Fruit fly (Drosophila melanogaster) Kc167 (cell line): ENCODE data around the gene CG2611.

Experiments
- Myc ChIP-seq: fragments of >200 bp; optimal IDR thresholded peaks from 2 replicates; lab custom pipeline; 2017; ENCODE audit warnings: missing external identifiers
- Sin3A ChIP-seq: fragments of >200 bp; optimal IDR thresholded peaks from 2 replicates; lab custom pipeline; 2018; ENCODE audit warnings: missing external identifiers
- h ChIP-seq: fragments of >200 bp; optimal IDR thresholded peaks from 3 replicates; lab custom pipeline; 2018; ENCODE audit warnings: missing external identifiers
- insv ChIP-seq: fragments of >200 bp; optimal IDR thresholded peaks from 3 replicates; lab custom pipeline; 2018; ENCODE audit warnings: missing external identifiers
- psq ChIP-seq: fragments of >200 bp; optimal IDR thresholded peaks from 2 replicates; lab custom pipeline; 2017; ENCODE audit warnings: missing external identifiers
- ttk ChIP-seq: sonication (Bioruptor generic); optimal IDR thresholded peaks from 2 replicates; lab custom pipeline; 2017; ENCODE audit warnings: missing external identifiers

The CG2611 gene

DNA sequence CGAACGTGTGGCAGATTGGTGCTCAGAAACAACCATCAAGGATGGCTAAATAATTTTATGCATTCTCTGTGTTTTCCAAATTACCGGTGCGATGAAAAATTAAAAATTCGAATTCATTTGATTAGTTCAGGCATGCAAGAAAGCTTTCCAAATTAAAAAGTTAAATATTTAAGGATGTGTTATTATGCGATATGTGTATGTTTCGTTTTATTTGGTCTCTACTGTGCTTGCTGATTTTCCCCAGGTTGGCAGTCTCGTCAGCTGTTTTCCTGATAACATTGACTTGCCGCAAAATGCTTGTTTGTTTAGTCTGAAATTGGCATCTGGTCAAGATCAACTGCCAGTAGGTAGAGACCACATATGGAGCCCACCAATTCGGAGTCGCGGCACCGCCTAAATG lies at the start of gene CG2611:
Gene CG2611 (plus strand): TSS at position 299 of the 400 bp plus-strand sequence.
- no peak for TF ChIP-seq Sin3A
- TF ChIP-seq h, result no peak
- no peak for TF ChIP-seq Myc (lab: Kevin White, UChicago)
- no peak for TF ChIP-seq insv (lab: Kevin White, UChicago)
- TF ChIP-seq psq (lab: Kevin White, UChicago), result no peak
- no peak for TF ChIP-seq ttk

DNA sequence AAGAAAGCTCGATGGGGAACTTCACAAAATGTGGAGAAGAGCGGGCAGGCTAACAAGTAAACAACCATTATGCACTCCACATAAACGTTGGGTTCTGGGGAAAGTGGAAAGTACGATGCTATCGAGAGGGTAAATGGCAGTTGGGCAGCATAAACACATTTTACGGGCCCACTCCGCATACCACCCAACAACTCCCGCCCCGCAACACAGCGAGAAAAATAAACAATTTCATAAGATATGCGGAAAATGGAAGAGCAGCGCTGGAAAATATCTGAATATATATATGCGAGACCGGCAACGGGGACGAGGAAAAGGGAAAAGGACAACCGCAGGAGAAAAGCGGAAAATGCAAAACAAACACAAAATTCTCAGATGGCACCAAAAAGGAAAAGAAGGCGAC lies 48.7 kb upstream of the CG2611 start:
- TF ChIP-seq h, result no peak
- no peak for TF ChIP-seq Myc (lab: Kevin White, UChicago)
- no peak for TF ChIP-seq ttk
- TF ChIP-seq insv (lab: Kevin White, UChicago), result no peak
- no peak for TF ChIP-seq Sin3A
- no peak for TF ChIP-seq psq (lab: Kevin White, UChicago)

dm6 chr2L:20604096-20604495 lies 45.9 kb upstream of the CG2611 start, which contains the start of gene CG31677:
CG31677 (minus strand) TSS chr2L:20604196.
- TF ChIP-seq insv (lab: Kevin White, UChicago) (no peak), ttk (no peak), psq (lab: Kevin White, UChicago) (no peak), h (no peak), Sin3A (no peak), Myc (lab: Kevin White, UChicago) (no peak)

- TF ChIP-seq Myc (lab: Kevin White, UChicago) (no peak), Sin3A (no peak), ttk (no peak), psq (lab: Kevin White, UChicago) (no peak), insv (lab: Kevin White, UChicago) (no peak), h (no peak)
Measured at dm6 chr2L:20614222-20614621, 35.8 kb upstream of the CG2611 start, which contains the start of gene CG15475. CG15475 (plus strand) TSS chr2L:20614522.

DNA sequence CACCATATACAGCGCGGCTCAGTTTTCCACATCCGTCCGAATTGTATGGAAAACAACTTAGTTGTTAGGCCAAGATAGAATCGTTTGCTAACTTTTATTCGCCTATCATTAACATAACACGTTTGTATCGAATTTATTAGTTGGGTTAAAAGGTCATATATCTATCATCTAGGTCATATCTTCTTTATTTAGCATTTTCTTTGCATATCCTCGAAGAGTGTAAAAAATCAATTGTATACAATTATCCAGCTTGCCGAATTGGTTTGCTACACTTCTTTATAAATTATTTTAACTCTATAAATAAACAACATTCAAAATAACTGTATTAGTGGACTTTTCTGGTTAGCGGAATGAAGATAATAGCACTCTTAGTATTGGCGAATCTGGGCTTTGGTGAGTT lies 15.8 kb upstream of the CG2611 start, which contains the start of gene CG17472:
Gene CG17472 (plus strand): TSS at position 301 of the 400 bp plus-strand sequence.
- no peak for TF ChIP-seq Sin3A
- TF ChIP-seq insv (lab: Kevin White, UChicago), result no peak
- TF ChIP-seq psq (lab: Kevin White, UChicago), result no peak
- no peak for TF ChIP-seq h
- TF ChIP-seq ttk, result no peak
- no peak for TF ChIP-seq Myc (lab: Kevin White, UChicago)

- TF ChIP-seq ttk, result no peak
- TF ChIP-seq Sin3A, result no peak
- TF ChIP-seq insv (lab: Kevin White, UChicago), result no peak
- TF ChIP-seq h, result no peak
- TF ChIP-seq Myc (lab: Kevin White, UChicago), result no peak
- no peak for TF ChIP-seq psq (lab: Kevin White, UChicago)
Measured at dm6 chr2L:20638413-20638812, 11.6 kb upstream of the CG2611 start.

DNA sequence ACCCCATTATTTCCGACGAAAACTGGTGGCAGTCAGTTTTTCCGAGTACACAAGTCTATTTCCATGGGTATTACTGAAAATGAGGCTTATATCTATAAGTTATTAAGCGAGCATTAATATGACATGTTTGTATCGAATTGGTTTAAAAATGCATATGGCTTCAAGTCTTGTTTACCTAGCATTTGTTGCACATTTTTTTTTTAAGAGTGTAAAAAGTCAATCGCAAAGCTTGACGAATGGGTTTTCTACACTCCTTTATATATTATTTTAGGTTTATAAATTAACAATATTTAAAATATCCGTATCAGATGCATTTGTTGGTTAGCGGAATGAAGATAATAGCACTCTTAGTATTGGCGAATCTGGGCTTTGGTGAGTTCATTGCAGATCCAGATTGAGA lies 10.2 kb upstream of the CG2611 start, which contains the start of gene CG31680:
Gene CG31680 (plus strand): TSS at position 301 of the 400 bp plus-strand sequence.
- TF ChIP-seq ttk, result no peak
- TF ChIP-seq Sin3A, result no peak
- no peak for TF ChIP-seq insv (lab: Kevin White, UChicago)
- no peak for TF ChIP-seq Myc (lab: Kevin White, UChicago)
- TF ChIP-seq psq (lab: Kevin White, UChicago), result no peak
- no peak for TF ChIP-seq h

DNA sequence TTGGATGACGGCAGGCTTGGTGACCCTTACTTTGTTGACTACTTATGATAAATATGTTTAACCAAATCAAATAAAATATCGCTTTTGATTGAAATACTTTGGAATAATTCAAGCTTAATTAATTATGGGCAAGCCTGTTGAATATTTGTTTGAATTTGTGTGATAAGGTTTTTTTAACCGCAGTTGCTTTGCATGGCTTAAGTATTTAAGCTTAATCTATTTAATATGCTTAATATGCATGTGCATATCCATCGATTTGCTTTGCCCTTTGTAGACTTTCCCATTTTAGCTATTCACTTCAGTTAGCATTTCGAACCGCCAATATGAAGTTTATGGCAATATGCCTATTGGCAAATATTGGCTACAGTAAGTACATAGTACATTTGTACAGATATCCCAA lies 9.4 kb upstream of the CG2611 start, which contains the start of gene Sfp38D:
Gene Sfp38D (plus strand): TSS at position 301 of the 400 bp plus-strand sequence.
- no peak for TF ChIP-seq psq (lab: Kevin White, UChicago)
- TF ChIP-seq insv (lab: Kevin White, UChicago), result no peak
- TF ChIP-seq ttk, result no peak
- no peak for TF ChIP-seq h
- TF ChIP-seq Myc (lab: Kevin White, UChicago), result no peak
- no peak for TF ChIP-seq Sin3A

DNA sequence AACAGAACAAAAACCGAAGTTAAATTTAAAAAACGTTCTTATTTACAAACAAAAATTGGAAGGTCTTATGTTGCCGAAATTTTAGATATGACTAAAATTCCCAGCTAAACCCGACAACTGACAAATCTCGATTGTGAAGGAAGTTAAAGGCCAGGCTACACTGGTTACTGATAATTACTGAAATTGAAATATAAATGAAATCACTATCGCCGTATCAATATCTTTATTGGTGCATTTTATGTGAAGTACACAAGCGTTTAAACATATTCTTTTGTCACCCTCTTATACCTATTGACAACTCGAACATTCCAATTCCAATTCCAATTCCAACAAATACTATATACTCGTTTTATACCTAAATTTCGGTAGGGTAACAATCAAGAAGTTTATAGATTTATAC lies 6.8 kb upstream of the CG2611 start, which contains the start of gene CG17470:
Gene CG17470 (minus strand): TSS at position 101 of the 400 bp plus-strand sequence.
- TF ChIP-seq Sin3A (no peak), psq (lab: Kevin White, UChicago) (no peak), insv (lab: Kevin White, UChicago) (no peak), Myc (lab: Kevin White, UChicago) (no peak)

DNA sequence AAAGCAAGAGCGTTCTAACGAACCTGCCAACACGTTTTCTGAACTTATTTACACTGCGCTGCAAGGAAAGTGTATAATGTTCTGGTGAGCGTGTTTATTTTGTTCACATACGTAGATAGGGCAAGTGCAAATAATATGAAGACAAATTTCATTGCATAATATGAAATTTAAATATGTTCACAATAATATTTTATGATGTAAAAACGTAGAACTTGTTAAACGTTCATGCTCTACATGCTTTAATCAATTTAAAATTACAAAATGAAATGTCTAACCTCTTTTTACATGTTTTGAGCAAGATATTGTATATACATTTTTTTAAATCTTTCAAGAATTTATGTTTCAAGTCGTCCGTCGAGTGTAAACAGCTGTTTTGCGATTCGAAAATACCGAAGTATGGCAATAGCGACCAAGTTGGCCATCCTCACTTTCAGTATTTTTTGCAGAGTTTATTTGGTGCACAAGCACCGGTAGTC lies 4.6 kb upstream of the CG2611 start, which contains the start of the genes phr6-4 and CG2608:
Gene phr6-4 (minus strand): TSS at position 398 of the 476 bp plus-strand sequence.
Gene CG2608 (plus strand): TSS at position 429 of the 476 bp plus-strand sequence.
- TF ChIP-seq Myc (lab: Kevin White, UChicago) (no peak), h (no peak), insv (lab: Kevin White, UChicago) (no peak), ttk (no peak), psq (lab: Kevin White, UChicago) (no peak), Sin3A (no peak)

DNA sequence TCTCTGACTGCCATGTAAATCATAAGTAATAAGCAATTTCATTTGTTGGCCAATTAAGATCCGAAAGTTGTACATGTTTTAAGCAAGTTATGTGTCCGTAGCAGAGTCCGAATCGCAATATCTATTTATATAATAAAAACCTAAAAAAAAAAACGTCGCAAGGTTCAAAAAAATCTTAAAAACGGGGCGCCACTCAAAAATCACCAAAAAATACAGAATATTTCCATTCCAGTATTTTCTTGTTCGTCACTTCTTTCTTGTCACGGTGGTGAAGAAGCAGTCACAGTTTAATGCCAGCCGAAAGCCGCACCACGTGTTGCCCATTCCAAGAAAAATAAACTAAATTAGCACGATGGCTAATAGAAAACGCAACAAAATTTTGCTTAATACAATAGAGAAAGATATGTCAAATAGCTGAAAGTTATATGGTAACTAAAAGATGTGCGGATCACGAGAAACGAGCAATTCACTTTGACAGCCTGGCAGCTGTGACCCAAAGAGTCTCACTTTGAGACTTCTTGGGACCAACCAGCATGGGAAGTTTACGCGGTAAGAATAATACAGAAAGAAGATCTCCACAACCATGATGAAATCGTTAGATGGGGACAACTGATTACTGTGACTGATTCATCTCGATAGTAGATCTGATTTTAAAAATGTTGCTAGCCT lies 2.6 kb upstream of the CG2611 start:
- no peak for TF ChIP-seq psq (lab: Kevin White, UChicago)
- TF ChIP-seq ttk, result no peak
- no peak for TF ChIP-seq insv (lab: Kevin White, UChicago)
- TF ChIP-seq Myc (lab: Kevin White, UChicago), result no peak
- TF ChIP-seq Sin3A, result no peak
- no peak for TF ChIP-seq h

DNA sequence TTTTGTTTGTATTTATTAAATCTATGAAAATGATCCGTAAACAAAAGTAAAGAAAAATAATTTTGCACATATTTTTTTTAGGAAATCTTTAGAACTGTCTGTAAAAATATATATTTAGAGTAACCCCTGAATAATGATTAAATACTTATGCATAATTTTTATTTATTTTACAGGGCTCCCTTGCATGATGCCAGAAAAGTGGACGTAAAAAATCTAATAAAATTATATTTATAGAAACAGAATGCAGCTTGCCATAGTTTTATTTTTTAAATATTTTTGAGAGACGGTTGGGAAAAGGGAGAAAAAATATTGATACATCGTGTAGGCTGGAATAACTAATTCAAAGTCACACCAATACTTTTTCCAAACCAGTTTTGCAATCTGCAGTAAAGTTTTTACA lies 1.4 kb upstream of the CG2611 start, which contains the start of gene CG18810:
Gene CG18810 (plus strand): TSS at position 301 of the 400 bp plus-strand sequence.
- TF ChIP-seq ttk (no peak), Myc (lab: Kevin White, UChicago) (no peak), Sin3A (no peak), h (no peak), insv (lab: Kevin White, UChicago) (no peak), psq (lab: Kevin White, UChicago) (no peak)
